Worm (Caenorhabditis elegans): ENCODE measurements around the gene nhr-152.

- TF ChIP-seq snpc-4 (tag; optimal IDR thresholded peaks at IDR 0.05) (no peak), alr-1 (tag; optimal IDR thresholded peaks at IDR 0.05) (no peak), ztf-4 (tag; optimal IDR thresholded peaks at IDR 0.05) (no peak), nhr-77 (tag; optimal IDR thresholded peaks at IDR 0.05) (no peak), nhr-12 (tag; optimal IDR thresholded peaks at IDR 0.05) (no peak), unc-55 (GFP tag; optimal IDR thresholded peaks at IDR 0.05) (peak; percentile 71), unc-39 (tag; optimal IDR thresholded peaks at IDR 0.05) (no peak), elt-1 (tag; optimal IDR thresholded peaks at IDR 0.05) (no peak), lsy-2 (tag; optimal IDR thresholded peaks at IDR 0.05) (no peak), egl-27 (tag; optimal IDR thresholded peaks at IDR 0.05) (no peak)
Observed at ce11 chrV:7726202-7726601, 40.1 kb downstream of the nhr-152 start.

Measured in whole organism, L2 larva.